Worm (Caenorhabditis elegans): ENCODE results near the gene Y41D4B.4.

The Y41D4B.4 gene

ce11 chrIV:1709002-1709401 is 49.1 kb downstream of the Y41D4B.4 start:
- TF ChIP-seq tbx-37 (GFP tag; conservative IDR thresholded peaks at IDR 0.05): no peak

- TF ChIP-seq flt-1 (GFP tag; IDR thresholded peaks at IDR 0.05): no peak
- TF ChIP-seq ama-1 (optimal IDR thresholded peaks at IDR 0.05): no peak
- no peak for TF ChIP-seq pes-1 (GFP tag; IDR thresholded peaks at IDR 0.05)
- TF ChIP-seq tbx-11 (GFP tag; IDR thresholded peaks at IDR 0.05): no peak
These were observed 49.9 kb downstream of the Y41D4B.4 start, which contains the start of the genes pbs-1 and K08D12.3 for ce11 chrIV:1709695-1710315. pbs-1 (minus strand) TSS chrIV:1709745. K08D12.3 (plus strand) TSS chrIV:1710265.

ce11 chrIV:1710535-1710934 is 50.6 kb downstream of the Y41D4B.4 start:
- TF ChIP-seq flt-1 (GFP tag; IDR thresholded peaks at IDR 0.05) (no peak), ceh-13 (GFP tag; optimal IDR thresholded peaks at IDR 0.05) (no peak), pes-1 (GFP tag; IDR thresholded peaks at IDR 0.05) (no peak), tbx-37 (GFP tag; conservative IDR thresholded peaks at IDR 0.05) (no peak), F13C5.2 (tag; optimal IDR thresholded peaks at IDR 0.05) (no peak), sea-1 (GFP tag; conservative IDR thresholded peaks at IDR 0.05) (no peak), ceh-36 (tag; optimal IDR thresholded peaks at IDR 0.05) (no peak), ets-7 (tag; optimal IDR thresholded peaks at IDR 0.05) (no peak), tbx-11 (GFP tag; IDR thresholded peaks at IDR 0.05) (no peak), aly-1 (tag; optimal IDR thresholded peaks at IDR 0.05) (no peak), scrt-1 (GFP tag; IDR thresholded peaks at IDR 0.05) (no peak), hmbx-1 (tag; optimal IDR thresholded peaks at IDR 0.05) (no peak), B0310.2 (tag; optimal IDR thresholded peaks at IDR 0.05) (no peak)

ce11 chrIV:1711029-1711489 is 51.1 kb downstream of the Y41D4B.4 start, which contains the start of gene rpi-2:
rpi-2 (plus strand) TSS chrIV:1711262.
- TF ChIP-seq ets-7 (tag; optimal IDR thresholded peaks at IDR 0.05) (peak; percentile 41), ceh-36 (tag; optimal IDR thresholded peaks at IDR 0.05) (no peak), scrt-1 (GFP tag; IDR thresholded peaks at IDR 0.05) (0 out of 2 replicates have a peak, but pooled peaks have one; percentile 40)

ce11 chrIV:1713618-1714017 is 53.7 kb downstream of the Y41D4B.4 start:
- TF ChIP-seq flt-1 (GFP tag; IDR thresholded peaks at IDR 0.05) (no peak), tbx-11 (GFP tag; IDR thresholded peaks at IDR 0.05) (no peak), scrt-1 (GFP tag; IDR thresholded peaks at IDR 0.05) (no peak)

ce11 chrIV:1715705-1716104 is 55.8 kb downstream of the Y41D4B.4 start:
- TF ChIP-seq flt-1 (GFP tag; IDR thresholded peaks at IDR 0.05): no peak
